Fruit fly (Drosophila melanogaster) whole organism, embryonic: ENCODE measurements around the gene htk.

ENCODE experiments used
- Adf1 ChIP-seq: fragments of 200-800 bp; sonication (Bioruptor generic); IDR thresholded peaks from 2 replicates; pipeline ENCODE4 v1.3.6; 2022; ENCODE audit warnings: missing biosample characterization, missing genetic modification characterization
- B-H2 ChIP-seq: fragments of 200-800 bp; sonication (Bioruptor generic); optimal IDR thresholded peaks from 2 replicates; lab custom pipeline; 2018; ENCODE audit warnings: missing biosample characterization, mild to moderate bottlenecking, missing genetic modification characterization
- BEAF-32 ChIP-seq: fragments of 200-800 bp; sonication (Bioruptor generic); optimal IDR thresholded peaks from 3 replicates; lab custom pipeline; 2017; ENCODE audit warnings: missing biosample characterization, missing genetic modification characterization, mild to moderate bottlenecking, moderate library complexity, missing genetic modification reagents
- CG10321 ChIP-seq: fragments of 200-800 bp; sonication (Bioruptor generic); IDR thresholded peaks from 2 replicates; pipeline ENCODE4 v1.3.6; 2022; ENCODE audit warnings: missing biosample characterization, missing genetic modification characterization
- CG11085 ChIP-seq: fragments of 200-800 bp; sonication (Bioruptor generic); IDR thresholded peaks from 2 replicates; pipeline ENCODE4 v1.3.6; 2022; ENCODE audit warnings: missing biosample characterization, missing genetic modification characterization
- CG12104 ChIP-seq: fragments of 200-800 bp; sonication (Bioruptor generic); optimal IDR thresholded peaks from 3 replicates; lab custom pipeline; 2016; ENCODE audit warnings: missing biosample characterization, missing genetic modification characterization
- CG13287 ChIP-seq: fragments of 200-800 bp; sonication (Bioruptor generic); IDR thresholded peaks from 2 replicates; pipeline ENCODE4 v1.3.6; 2022; ENCODE audit warnings: missing biosample characterization, missing genetic modification characterization; ENCODE audit not compliant: partially characterized antibody
- CG13296 ChIP-seq: fragments of 200-800 bp; sonication (Bioruptor generic); optimal IDR thresholded peaks from 3 replicates; lab custom pipeline; 2018; ENCODE audit warnings: missing biosample characterization, mild to moderate bottlenecking, missing genetic modification characterization
- CG14965 ChIP-seq: fragments of 200-800 bp; sonication (Bioruptor generic); optimal IDR thresholded peaks from 2 replicates; lab custom pipeline; 2016; ENCODE audit warnings: missing biosample characterization, missing genetic modification characterization, borderline replicate concordance
- CG15514 ChIP-seq: fragments of 200-800 bp; sonication (Bioruptor generic); optimal IDR thresholded peaks from 3 replicates; lab custom pipeline; 2017; ENCODE audit warnings: missing biosample characterization, missing genetic modification characterization, mild to moderate bottlenecking, moderate library complexity, missing genetic modification reagents
- CG1602 ChIP-seq: fragments of 200-800 bp; sonication (Bioruptor generic); optimal IDR thresholded peaks from 3 replicates; lab custom pipeline; 2016; ENCODE audit warnings: missing biosample characterization, missing genetic modification characterization
- CG16815 ChIP-seq: fragments of 200-800 bp; sonication (Bioruptor generic); optimal IDR thresholded peaks from 3 replicates; lab custom pipeline; 2017; ENCODE audit warnings: missing biosample characterization, mild to moderate bottlenecking, missing genetic modification characterization
- CG17359 ChIP-seq: fragments of 200-800 bp; sonication (Bioruptor generic); optimal IDR thresholded peaks from 3 replicates; lab custom pipeline; 2018; ENCODE audit warnings: missing biosample characterization, mild to moderate bottlenecking, missing genetic modification characterization, moderate library complexity
- CG17361 ChIP-seq: fragments of 200-800 bp; sonication (Bioruptor generic); IDR thresholded peaks from 3 replicates; pipeline ENCODE4 v1.3.6; 2022; ENCODE audit warnings: missing biosample characterization, missing genetic modification characterization
- CG17612 ChIP-seq: fragments of 200-800 bp; sonication (Bioruptor generic); IDR thresholded peaks from 2 replicates; pipeline ENCODE4 v1.3.6; 2022; ENCODE audit warnings: missing biosample characterization, missing genetic modification characterization
- CG2129 ChIP-seq: fragments of 200-800 bp; sonication (Bioruptor generic); IDR thresholded peaks from 2 replicates; pipeline ENCODE4 v1.3.6; 2022; ENCODE audit warnings: missing biosample characterization, missing genetic modification characterization; ENCODE audit not compliant: partially characterized antibody
- CG2889 ChIP-seq: fragments of 200-800 bp; sonication (Bioruptor generic); IDR thresholded peaks from 3 replicates; pipeline ENCODE4 v1.3.6; 2022; ENCODE audit warnings: missing biosample characterization, missing genetic modification characterization
- CG3995 ChIP-seq: fragments of 200-800 bp; sonication (Bioruptor generic); optimal IDR thresholded peaks from 3 replicates; lab custom pipeline; 2016; ENCODE audit warnings: missing biosample characterization, missing genetic modification characterization
- CG4360 ChIP-seq: fragments of 200-800 bp; sonication (Bioruptor generic); IDR thresholded peaks from 2 replicates; pipeline ENCODE4 v1.3.6; 2022; ENCODE audit warnings: missing biosample characterization, missing genetic modification characterization
- CG4424 ChIP-seq: fragments of 200-800 bp; sonication (Bioruptor generic); optimal IDR thresholded peaks from 3 replicates; lab custom pipeline; 2016; ENCODE audit warnings: missing biosample characterization, missing genetic modification characterization
- CG6689 ChIP-seq: fragments of 200-800 bp; sonication (Bioruptor generic); IDR thresholded peaks from 2 replicates; pipeline ENCODE4 v1.3.6; 2022; ENCODE audit warnings: missing biosample characterization, missing genetic modification characterization
- CG8281 ChIP-seq: fragments of 200-800 bp; sonication (Bioruptor generic); optimal IDR thresholded peaks from 2 replicates; lab custom pipeline; 2018; ENCODE audit warnings: missing biosample characterization, mild to moderate bottlenecking, missing genetic modification characterization, moderate library complexity
- CG9437 ChIP-seq: fragments of 200-800 bp; sonication (Bioruptor generic); optimal IDR thresholded peaks from 2 replicates; lab custom pipeline; 2018; ENCODE audit warnings: missing biosample characterization, mild to moderate bottlenecking, missing genetic modification characterization
- CTCF ChIP-seq: fragments of 200-800 bp; sonication (Bioruptor generic); optimal IDR thresholded peaks from 2 replicates; lab custom pipeline; 2017; ENCODE audit warnings: missing biosample characterization, mild to moderate bottlenecking, missing genetic modification characterization, moderate library complexity
- CoRest ChIP-seq: fragments of 200-800 bp; sonication (Bioruptor generic); optimal IDR thresholded peaks from 3 replicates; lab custom pipeline; 2018; ENCODE audit warnings: missing biosample characterization, mild to moderate bottlenecking, missing genetic modification characterization, moderate library complexity
- HLH54F ChIP-seq: fragments of 200-800 bp; sonication (Bioruptor generic); optimal IDR thresholded peaks from 3 replicates; lab custom pipeline; 2016; ENCODE audit warnings: missing biosample characterization, missing genetic modification characterization
- Hmr ChIP-seq: fragments of 200-800 bp; sonication (Bioruptor generic); optimal IDR thresholded peaks from 3 replicates; lab custom pipeline; 2017; ENCODE audit warnings: mild to moderate bottlenecking, missing biosample characterization, missing genetic modification reagents, missing genetic modification characterization
- Nf-YC ChIP-seq: fragments of 200-800 bp; optimal IDR thresholded peaks from 3 replicates; lab custom pipeline; 2019; ENCODE audit warnings: missing biosample characterization, mild to moderate bottlenecking, missing genetic modification characterization, moderate library complexity
- Taf1 ChIP-seq: fragments of 200-800 bp; sonication (Bioruptor generic); IDR thresholded peaks from 2 replicates; pipeline ENCODE4 v1.3.6; 2022; ENCODE audit warnings: missing biosample characterization, missing genetic modification characterization
- aop ChIP-seq: fragments of 200-800 bp; sonication (Bioruptor generic); IDR thresholded peaks from 2 replicates; pipeline ENCODE4 v1.3.6; 2022; ENCODE audit warnings: missing biosample characterization, missing genetic modification characterization
- ash1 ChIP-seq: fragments of 200-800 bp; sonication (Bioruptor generic); optimal IDR thresholded peaks from 2 replicates; lab custom pipeline; 2018; ENCODE audit warnings: missing biosample characterization, mild to moderate bottlenecking, missing genetic modification characterization
- bcd ChIP-seq: fragments of 200-800 bp; sonication (Bioruptor generic); optimal IDR thresholded peaks from 2 replicates; lab custom pipeline; 2017; ENCODE audit warnings: missing biosample characterization, mild to moderate bottlenecking, missing genetic modification characterization
- ci ChIP-seq: fragments of 200-800 bp; sonication (Bioruptor generic); IDR thresholded peaks from 3 replicates; pipeline ENCODE4 v1.3.6; 2022; ENCODE audit warnings: missing biosample characterization, missing genetic modification characterization
- crol ChIP-seq: fragments of 200-800 bp; sonication (Bioruptor generic); IDR thresholded peaks from 2 replicates; pipeline ENCODE4 v1.3.6; 2022; ENCODE audit warnings: missing biosample characterization, missing genetic modification characterization
- cwo ChIP-seq: fragments of 200-800 bp; sonication (Bioruptor generic); optimal IDR thresholded peaks from 3 replicates; lab custom pipeline; 2017; ENCODE audit warnings: missing biosample characterization, missing genetic modification characterization, mild to moderate bottlenecking, moderate library complexity, missing genetic modification reagents
- emc ChIP-seq: fragments of 200-800 bp; sonication (Bioruptor generic); optimal IDR thresholded peaks from 2 replicates; lab custom pipeline; 2016; ENCODE audit warnings: missing biosample characterization, missing genetic modification characterization
- grau ChIP-seq: fragments of 200-800 bp; optimal IDR thresholded peaks from 3 replicates; lab custom pipeline; 2019; ENCODE audit warnings: missing biosample characterization, mild to moderate bottlenecking, missing genetic modification characterization, moderate library complexity
- mld ChIP-seq: fragments of 200-800 bp; sonication (Bioruptor generic); IDR thresholded peaks from 3 replicates; pipeline ENCODE4 v1.3.6; 2022; ENCODE audit warnings: missing biosample characterization, missing genetic modification characterization; ENCODE audit not compliant: partially characterized antibody
- oc ChIP-seq: fragments of 200-800 bp; sonication (Bioruptor generic); optimal IDR thresholded peaks from 2 replicates; lab custom pipeline; 2018; ENCODE audit warnings: missing biosample characterization, mild to moderate bottlenecking, missing genetic modification characterization, moderate library complexity
- p53 ChIP-seq: fragments of 200-800 bp; sonication (Bioruptor generic); optimal IDR thresholded peaks from 2 replicates; lab custom pipeline; 2016; ENCODE audit warnings: missing biosample characterization, missing genetic modification characterization
- pita ChIP-seq: fragments of 200-800 bp; sonication (Bioruptor generic); optimal IDR thresholded peaks from 2 replicates; lab custom pipeline; 2017; ENCODE audit warnings: missing biosample characterization, mild to moderate bottlenecking, missing genetic modification characterization
- rib ChIP-seq: fragments of 200-800 bp; sonication (Bioruptor generic); IDR thresholded peaks from 2 replicates; pipeline ENCODE4 v1.3.6; 2022; ENCODE audit warnings: missing biosample characterization, missing genetic modification characterization
- sens-2 ChIP-seq: fragments of 200-800 bp; sonication (Bioruptor generic); IDR thresholded peaks from 2 replicates; pipeline ENCODE4 v1.3.6; 2022; ENCODE audit warnings: missing biosample characterization, missing genetic modification characterization
- sim ChIP-seq: fragments of 200-800 bp; sonication (Bioruptor generic); IDR thresholded peaks from 2 replicates; pipeline ENCODE4 v1.3.6; 2022; ENCODE audit warnings: missing biosample characterization, missing genetic modification characterization
- tap ChIP-seq: fragments of 200-800 bp; optimal IDR thresholded peaks from 3 replicates; lab custom pipeline; 2019; ENCODE audit warnings: missing biosample characterization, mild to moderate bottlenecking, missing genetic modification characterization, moderate library complexity
- toy ChIP-seq: fragments of 200-800 bp; sonication (Bioruptor generic); IDR thresholded peaks from 2 replicates; pipeline ENCODE4 v1.3.6; 2022; ENCODE audit warnings: missing biosample characterization, missing genetic modification characterization
- wek ChIP-seq: fragments of 200-800 bp; sonication (Bioruptor generic); optimal IDR thresholded peaks from 3 replicates; lab custom pipeline; 2018; ENCODE audit warnings: missing biosample characterization, mild to moderate bottlenecking, missing genetic modification characterization, moderate library complexity
- yki ChIP-seq: fragments of >200 bp; optimal IDR thresholded peaks from 3 replicates; lab custom pipeline; 2018
- zen2 ChIP-seq: fragments of 200-800 bp; sonication (Bioruptor generic); IDR thresholded peaks from 3 replicates; pipeline ENCODE4 v1.3.6; 2022; ENCODE audit warnings: missing biosample characterization, missing genetic modification characterization; ENCODE audit not compliant: partially characterized antibody
- zf30C ChIP-seq: fragments of 200-800 bp; sonication (Bioruptor generic); optimal IDR thresholded peaks from 3 replicates; lab custom pipeline; 2018; ENCODE audit warnings: missing biosample characterization, mild to moderate bottlenecking, missing genetic modification characterization

Gene htk

dm6 chrX:18848338-18849021 is 5.0 kb downstream of the htk start, which contains the start of gene shop (continued):
- no peak for TF ChIP-seq Adf1
- peak; percentile 74 for TF ChIP-seq CG6689 (GFP tag; lab: Robert Waterston, UW)
- TF ChIP-seq Taf1 (GFP tag; lab: Robert Waterston, UW): no peak
- peak; percentile 58; the same call in 2 of the 3 replicates for TF ChIP-seq zen2
- TF ChIP-seq CG13296 (GFP tag; lab: Kevin White, UChicago): peak; percentile 83
- no peak for TF ChIP-seq pita (GFP tag; lab: Kevin White, UChicago)
- TF ChIP-seq CG17359 (tag; lab: Kevin White, UChicago): peak; percentile 78
- peak; percentile 78 for TF ChIP-seq CG16815 (GFP tag; lab: Kevin White, UChicago)
- no peak for TF ChIP-seq CG10321 (GFP tag; lab: Robert Waterston, UW)
- TF ChIP-seq bcd: peak; percentile 86
- peak; percentile 95 for TF ChIP-seq CoRest (tag; lab: Kevin White, UChicago)
- TF ChIP-seq tap (tag; lab: Kevin White, UChicago): peak; percentile 72
- 0 out of 2 replicates have a peak, but pooled peaks have one; percentile 25 for TF ChIP-seq sim (GFP tag; lab: Robert Waterston, UW)
- peak; percentile 74 for TF ChIP-seq ci (GFP tag; lab: Robert Waterston, UW)
- peak; percentile 92 for TF ChIP-seq grau (tag; lab: Kevin White, UChicago)
- peak; percentile 90 for TF ChIP-seq Hmr (GFP tag; lab: Kevin White, UChicago)
- no peak for TF ChIP-seq ash1 (GFP tag; lab: Kevin White, UChicago)
- peak; percentile 80 for TF ChIP-seq Nf-YC (tag; lab: Kevin White, UChicago)
- no peak for TF ChIP-seq CG11085 (GFP tag; lab: Robert Waterston, UW)
- TF ChIP-seq CTCF: no peak
- TF ChIP-seq CG4360 (GFP tag; lab: Robert Waterston, UW): no peak
- peak; percentile 20; the same call in 1 of the 2 replicates for TF ChIP-seq sens-2
- no peak for TF ChIP-seq rib (GFP tag; lab: Robert Waterston, UW)
- TF ChIP-seq p53: no peak
- peak; percentile 54 for TF ChIP-seq CG13287 (GFP tag; lab: Robert Waterston, UW)
- peak; percentile 90 for TF ChIP-seq CG9437
- peak; percentile 46 for TF ChIP-seq CG15514 (GFP tag; lab: Kevin White, UChicago)
- TF ChIP-seq CG3995 (GFP tag; lab: Kevin White, UChicago): peak; percentile 50
- TF ChIP-seq mld (GFP tag; lab: Robert Waterston, UW): no peak
- TF ChIP-seq HLH54F (GFP tag; lab: Kevin White, UChicago): peak; percentile 83
- peak; percentile 22; the same call in 1 of the 2 replicates for TF ChIP-seq toy
- peak; percentile 62 for TF ChIP-seq CG8281 (tag; lab: Kevin White, UChicago)
- TF ChIP-seq CG12104 (GFP tag; lab: Kevin White, UChicago): peak; percentile 82
- peak; percentile 82 for TF ChIP-seq CG1602 (GFP tag; lab: Kevin White, UChicago)
- peak; percentile 28 for TF ChIP-seq oc
- TF ChIP-seq yki (lab: Kevin White, UChicago): no peak
- TF ChIP-seq zf30C (GFP tag; lab: Kevin White, UChicago): no peak
- TF ChIP-seq CG17612 (GFP tag; lab: Robert Waterston, UW): 0 out of 2 replicates have a peak, but pooled peaks have one; percentile 51
- peak; percentile 78 for TF ChIP-seq CG2889 (GFP tag; lab: Robert Waterston, UW)
- TF ChIP-seq CG2129 (GFP tag; lab: Robert Waterston, UW): no peak
- TF ChIP-seq wek (GFP tag; lab: Kevin White, UChicago): peak; percentile 46
- peak; percentile 63 for TF ChIP-seq emc (GFP tag; lab: Kevin White, UChicago)
- no peak for TF ChIP-seq crol (GFP tag; lab: Robert Waterston, UW)
- TF ChIP-seq CG4424 (GFP tag; lab: Kevin White, UChicago): peak; percentile 81
- TF ChIP-seq CG14965 (GFP tag; lab: Kevin White, UChicago): no peak
- TF ChIP-seq aop (GFP tag; lab: Robert Waterston, UW): no peak
- TF ChIP-seq cwo: peak; percentile 82
- peak; percentile 97 for TF ChIP-seq CG17361 (GFP tag; lab: Robert Waterston, UW)
- TF ChIP-seq B-H2 (GFP tag; lab: Kevin White, UChicago): peak; percentile 64
- peak; percentile 74 for TF ChIP-seq BEAF-32 (GFP tag; lab: Kevin White, UChicago)
